Fruit fly (Drosophila melanogaster) whole organism: ENCODE results near the gene bip1.

Source experiments
- CG8478 ChIP-seq: fragments of >200 bp; optimal IDR thresholded peaks from 2 replicates; lab custom pipeline; 2018; ENCODE audit warnings: inconsistent platforms
- Dll ChIP-seq: fragments of >200 bp; optimal IDR thresholded peaks from 2 replicates; lab custom pipeline; 2017
- EcR ChIP-seq, 2 experiments: fragments of >200 bp; optimal IDR thresholded peaks; 2 replicates each; lab custom pipeline; 2017; ENCODE audit warnings: missing biosample characterization in 2 of 2, missing genetic modification characterization in 2 of 2, missing genetic modification reagents in 2 of 2
- pan ChIP-seq: fragments of >200 bp; optimal IDR thresholded peaks from 2 replicates; lab custom pipeline; 2017
- psq ChIP-seq: fragments of >200 bp; optimal IDR thresholded peaks from 2 replicates; lab custom pipeline; 2017
- usp ChIP-seq: fragments of >200 bp; optimal IDR thresholded peaks from 2 replicates; lab custom pipeline; 2017; ENCODE audit warnings: missing biosample characterization, missing genetic modification characterization, mixed read lengths

dm6 chr3L:8018665-8019070 is 39.8 kb downstream of the bip1 start:
- TF ChIP-seq psq (lab: Kevin White, UChicago) (no peak), CG8478 (lab: Kevin White, UChicago) (no peak), pan (lab: Kevin White, UChicago) (no peak), EcR (GFP tag; optimal IDR thresholded peaks at IDR 0.05; lab: Kevin White, UChicago) (no peak), Dll (no peak), usp (GFP tag; lab: Kevin White, UChicago) (no peak)
